Fruit fly (Drosophila melanogaster) whole organism, embryonic: ENCODE results near the gene CG45099.

ENCODE experiments used
- ATbp ChIP-seq: fragments of 200-800 bp; sonication (Bioruptor generic); optimal IDR thresholded peaks from 2 replicates; lab custom pipeline; 2017; ENCODE audit warnings: missing biosample characterization, mild to moderate bottlenecking, missing genetic modification characterization, missing genetic modification reagents
- Aef1 ChIP-seq: fragments of 200-800 bp; sonication (Bioruptor generic); IDR thresholded peaks from 3 replicates; pipeline ENCODE4 v1.3.6; 2022; ENCODE audit warnings: missing biosample characterization, missing genetic modification characterization
- Antp ChIP-seq: fragments of 200-800 bp; sonication (Bioruptor generic); optimal IDR thresholded peaks from 3 replicates; lab custom pipeline; 2016; ENCODE audit warnings: missing biosample characterization, missing genetic modification characterization
- B-H1 ChIP-seq: fragments of 200-800 bp; sonication (Bioruptor generic); IDR thresholded peaks from 3 replicates; pipeline ENCODE4 v1.3.6; 2022; ENCODE audit warnings: missing biosample characterization, missing genetic modification characterization
- BtbVII ChIP-seq: fragments of 200-800 bp; sonication (Bioruptor generic); optimal IDR thresholded peaks from 3 replicates; lab custom pipeline; 2017; ENCODE audit warnings: missing biosample characterization, mild to moderate bottlenecking, missing genetic modification characterization
- Bteb2 ChIP-seq: fragments of 200-800 bp; sonication (Bioruptor generic); optimal IDR thresholded peaks from 2 replicates; lab custom pipeline; 2016; ENCODE audit warnings: missing biosample characterization, missing genetic modification characterization
- CG10267 ChIP-seq: fragments of 200-800 bp; sonication (Bioruptor generic); optimal IDR thresholded peaks from 2 replicates; lab custom pipeline; 2018; ENCODE audit warnings: missing biosample characterization, mild to moderate bottlenecking, missing genetic modification characterization, moderate library complexity
- CG10979 ChIP-seq: fragments of 200-800 bp; sonication (Bioruptor generic); optimal IDR thresholded peaks from 2 replicates; lab custom pipeline; 2018; ENCODE audit warnings: missing biosample characterization, mild to moderate bottlenecking, missing genetic modification characterization, moderate library complexity
- CG12155 ChIP-seq: fragments of 200-800 bp; sonication (Bioruptor generic); optimal IDR thresholded peaks from 3 replicates; lab custom pipeline; 2016; ENCODE audit warnings: missing biosample characterization, missing genetic modification characterization
- CG1233 ChIP-seq: fragments of 200-800 bp; sonication (Bioruptor generic); optimal IDR thresholded peaks from 4 replicates; lab custom pipeline; 2018; ENCODE audit warnings: missing biosample characterization, mild to moderate bottlenecking, missing genetic modification characterization
- CG15011 ChIP-seq: fragments of 200-800 bp; sonication (Bioruptor generic); optimal IDR thresholded peaks from 3 replicates; lab custom pipeline; 2018; ENCODE audit warnings: missing biosample characterization, mild to moderate bottlenecking, missing genetic modification characterization
- CG15514 ChIP-seq: fragments of 200-800 bp; sonication (Bioruptor generic); optimal IDR thresholded peaks from 3 replicates; lab custom pipeline; 2017; ENCODE audit warnings: missing biosample characterization, missing genetic modification characterization, mild to moderate bottlenecking, moderate library complexity, missing genetic modification reagents
- CG17802 ChIP-seq: fragments of 200-800 bp; sonication (Bioruptor generic); optimal IDR thresholded peaks from 2 replicates; lab custom pipeline; 2018; ENCODE audit warnings: missing biosample characterization, mild to moderate bottlenecking, missing genetic modification characterization, moderate library complexity
- CG2712 ChIP-seq: fragments of 200-800 bp; optimal IDR thresholded peaks from 3 replicates; lab custom pipeline; 2019; ENCODE audit warnings: missing biosample characterization, mild to moderate bottlenecking, missing genetic modification characterization, moderate library complexity
- CG4328 ChIP-seq: fragments of 200-800 bp; sonication (Bioruptor generic); optimal IDR thresholded peaks from 3 replicates; lab custom pipeline; 2017; ENCODE audit warnings: missing biosample characterization, missing genetic modification reagents, missing genetic modification characterization
- CG7556 ChIP-seq: fragments of 200-800 bp; sonication (Bioruptor generic); optimal IDR thresholded peaks from 2 replicates; lab custom pipeline; 2017; ENCODE audit warnings: missing biosample characterization, mild to moderate bottlenecking, missing genetic modification characterization
- CG8290 ChIP-seq, 3 experiments: fragments of 200-800 bp; sonication (Bioruptor generic); optimal IDR thresholded peaks; 2 replicates each; lab custom pipeline; 2016 to 2019; ENCODE audit warnings: missing biosample characterization in 3 of 3, missing genetic modification characterization in 3 of 3, mild to moderate bottlenecking in 2 of 3, moderate library complexity in 1 of 3
- CG9437 ChIP-seq: fragments of 200-800 bp; sonication (Bioruptor generic); optimal IDR thresholded peaks from 2 replicates; lab custom pipeline; 2018; ENCODE audit warnings: missing biosample characterization, mild to moderate bottlenecking, missing genetic modification characterization
- Chrac-16 ChIP-seq: fragments of 200-800 bp; sonication (Bioruptor generic); optimal IDR thresholded peaks from 3 replicates; lab custom pipeline; 2016; ENCODE audit warnings: missing biosample characterization, missing genetic modification characterization
- Dek ChIP-seq: fragments of 200-800 bp; sonication (Bioruptor generic); optimal IDR thresholded peaks from 3 replicates; lab custom pipeline; 2019; ENCODE audit warnings: missing biosample characterization, mild to moderate bottlenecking, missing genetic modification characterization, moderate library complexity
- Dll ChIP-seq: fragments of 200-800 bp; sonication (Bioruptor generic); IDR thresholded peaks from 4 replicates; pipeline ENCODE4 v1.3.6; 2022; ENCODE audit warnings: missing biosample characterization, missing genetic modification characterization; ENCODE audit not compliant: partially characterized antibody
- Doc3 ChIP-seq: fragments of 200-800 bp; sonication (Bioruptor generic); IDR thresholded peaks from 3 replicates; pipeline ENCODE4 v1.3.6; 2022; ENCODE audit warnings: missing biosample characterization, missing genetic modification characterization; ENCODE audit not compliant: partially characterized antibody
- HHEX ChIP-seq: fragments of 200-800 bp; sonication (Bioruptor generic); optimal IDR thresholded peaks from 3 replicates; lab custom pipeline; 2017; ENCODE audit warnings: missing biosample characterization, mild to moderate bottlenecking, missing genetic modification characterization, missing genetic modification reagents
- HmgD ChIP-seq: fragments of 200-800 bp; sonication (Bioruptor generic); optimal IDR thresholded peaks from 3 replicates; lab custom pipeline; 2016; ENCODE audit warnings: missing biosample characterization, missing genetic modification characterization
- MESR4 ChIP-seq: fragments of 200-800 bp; sonication (Bioruptor generic); optimal IDR thresholded peaks from 2 replicates; lab custom pipeline; 2018; ENCODE audit warnings: missing biosample characterization, mild to moderate bottlenecking, missing genetic modification characterization, moderate library complexity
- Nf-YB ChIP-seq: fragments of 200-800 bp; sonication (Bioruptor generic); optimal IDR thresholded peaks from 3 replicates; lab custom pipeline; 2019; ENCODE audit warnings: missing biosample characterization, mild to moderate bottlenecking, missing genetic modification characterization, moderate library complexity
- Ravus ChIP-seq: fragments of 200-800 bp; sonication (Bioruptor generic); IDR thresholded peaks from 2 replicates; pipeline ENCODE4 v1.3.6; 2022; ENCODE audit warnings: missing biosample characterization, missing genetic modification characterization
- ap ChIP-seq: fragments of 200-800 bp; sonication (Bioruptor generic); IDR thresholded peaks from 2 replicates; pipeline ENCODE4 v1.3.6; 2022; ENCODE audit warnings: missing biosample characterization, missing genetic modification characterization
- az2 ChIP-seq: fragments of 200-800 bp; sonication (Bioruptor generic); optimal IDR thresholded peaks from 3 replicates; lab custom pipeline; 2016; ENCODE audit warnings: missing biosample characterization, missing genetic modification characterization
- bcd ChIP-seq: fragments of 200-800 bp; sonication (Bioruptor generic); optimal IDR thresholded peaks from 2 replicates; lab custom pipeline; 2017; ENCODE audit warnings: missing biosample characterization, mild to moderate bottlenecking, missing genetic modification characterization
- crol ChIP-seq: fragments of 200-800 bp; sonication (Bioruptor generic); IDR thresholded peaks from 2 replicates; pipeline ENCODE4 v1.3.6; 2022; ENCODE audit warnings: missing biosample characterization, missing genetic modification characterization
- crp ChIP-seq, 2 experiments: fragments of 200-800 bp; sonication (Bioruptor generic); optimal IDR thresholded peaks; 2 replicates in 1 of 2; 3 replicates in 1 of 2; lab custom pipeline; 2017; ENCODE audit warnings: missing biosample characterization in 2 of 2, missing genetic modification characterization in 2 of 2, mild to moderate bottlenecking in 1 of 2, moderate library complexity in 1 of 2
- dati ChIP-seq: fragments of 200-800 bp; sonication (Bioruptor generic); IDR thresholded peaks from 2 replicates; pipeline ENCODE4 v1.3.6; 2022; ENCODE audit warnings: missing biosample characterization, missing genetic modification characterization
- dmrt99B ChIP-seq: fragments of 200-800 bp; sonication (Bioruptor generic); optimal IDR thresholded peaks from 2 replicates; lab custom pipeline; 2018; ENCODE audit warnings: missing biosample characterization, mild to moderate bottlenecking, missing genetic modification characterization, moderate library complexity
- eve ChIP-seq, 2 experiments: fragments of >200 bp; optimal IDR thresholded peaks; 2 replicates each; lab custom pipeline; 2017; ENCODE audit warnings: missing biosample characterization in 2 of 2, missing genetic modification characterization in 2 of 2
- gro ChIP-seq: fragments of 200-800 bp; sonication (Bioruptor generic); optimal IDR thresholded peaks from 2 replicates; lab custom pipeline; 2016; ENCODE audit warnings: missing biosample characterization, missing genetic modification characterization
- hbn ChIP-seq: fragments of 200-800 bp; sonication (Bioruptor generic); IDR thresholded peaks from 2 replicates; pipeline ENCODE4 v1.3.6; 2022; ENCODE audit warnings: missing biosample characterization, missing genetic modification characterization; ENCODE audit not compliant: partially characterized antibody
- her ChIP-seq: fragments of 200-800 bp; sonication (Bioruptor generic); optimal IDR thresholded peaks from 2 replicates; lab custom pipeline; 2016; ENCODE audit warnings: missing biosample characterization, missing genetic modification characterization
- jigr1 ChIP-seq: fragments of 200-800 bp; sonication (Bioruptor generic); IDR thresholded peaks from 3 replicates; pipeline ENCODE4 v1.3.6; 2022; ENCODE audit warnings: missing biosample characterization, missing genetic modification characterization
- kni ChIP-seq: fragments of 200-800 bp; sonication (Bioruptor generic); optimal IDR thresholded peaks from 3 replicates; lab custom pipeline; 2017; ENCODE audit warnings: mild to moderate bottlenecking, missing biosample characterization, missing genetic modification reagents, missing genetic modification characterization
- odd ChIP-seq: fragments of 200-800 bp; sonication (Bioruptor generic); optimal IDR thresholded peaks from 2 replicates; lab custom pipeline; 2017; ENCODE audit warnings: missing biosample characterization, mild to moderate bottlenecking, missing genetic modification characterization
- row ChIP-seq: fragments of 200-800 bp; sonication (Bioruptor generic); IDR thresholded peaks from 3 replicates; pipeline ENCODE4 v1.3.6; 2022; ENCODE audit warnings: missing biosample characterization, missing genetic modification characterization
- sc ChIP-seq, 3 experiments: fragments of >200 bp in 2 of 3; fragments of 200-800 bp in 1 of 3; sonication (Bioruptor generic) in 1 of 3; optimal IDR thresholded peaks; 2 replicates in 2 of 3; 3 replicates in 1 of 3; lab custom pipeline; 2017; ENCODE audit warnings: mild to moderate bottlenecking in 1 of 3, missing biosample characterization in 1 of 3, missing genetic modification characterization in 1 of 3, missing genetic modification reagents in 1 of 3
- sens ChIP-seq: fragments of 200-800 bp; sonication (Bioruptor generic); peaks from one replicate; lab custom pipeline; 2016; ENCODE audit warnings: missing biosample characterization, missing genetic modification characterization
- sima ChIP-seq: fragments of 200-800 bp; sonication (Bioruptor generic); optimal IDR thresholded peaks from 2 replicates; lab custom pipeline; 2016; ENCODE audit warnings: missing biosample characterization, missing genetic modification characterization
- slbo ChIP-seq: fragments of 200-800 bp; sonication (Bioruptor generic); IDR thresholded peaks from 2 replicates; pipeline ENCODE4 v1.3.6; 2022; ENCODE audit warnings: missing biosample characterization, missing genetic modification characterization
- tgo ChIP-seq: fragments of 200-800 bp; sonication (Bioruptor generic); IDR thresholded peaks from 3 replicates; pipeline ENCODE4 v1.3.6; 2022; ENCODE audit warnings: missing biosample characterization, missing genetic modification characterization
- toy ChIP-seq: fragments of 200-800 bp; sonication (Bioruptor generic); IDR thresholded peaks from 2 replicates; pipeline ENCODE4 v1.3.6; 2022; ENCODE audit warnings: missing biosample characterization, missing genetic modification characterization
- trem ChIP-seq: fragments of 200-800 bp; optimal IDR thresholded peaks from 3 replicates; lab custom pipeline; 2019; ENCODE audit warnings: missing biosample characterization, mild to moderate bottlenecking, missing genetic modification characterization, moderate library complexity
- unc-4 ChIP-seq: fragments of 200-800 bp; sonication (Bioruptor generic); IDR thresholded peaks from 2 replicates; pipeline ENCODE4 v1.3.6; 2022; ENCODE audit warnings: missing biosample characterization, missing genetic modification characterization; ENCODE audit not compliant: partially characterized antibody

The CG45099 gene

DNA sequence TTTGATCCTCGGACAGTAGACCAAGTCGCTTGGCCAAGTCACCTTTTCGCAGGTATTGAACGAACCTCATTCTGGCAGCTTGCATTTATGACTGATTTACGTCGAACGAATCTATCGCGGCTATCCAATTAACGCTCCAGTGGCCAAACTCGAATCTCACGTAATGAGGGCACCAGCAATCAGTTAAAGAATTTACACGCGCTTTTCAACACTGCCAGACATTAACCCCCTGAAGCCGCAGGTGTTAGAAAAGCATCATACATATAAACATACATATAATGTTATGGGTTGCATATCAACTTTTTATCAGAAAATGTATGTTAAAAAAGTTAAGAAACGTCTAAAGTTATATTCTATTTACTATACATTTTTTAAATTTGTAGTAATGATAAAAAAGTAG lies 8.8 kb downstream of the CG45099 start, which contains the start of gene CG6028 (continued):
- no peak for TF ChIP-seq crol (GFP tag; lab: Robert Waterston, UW)
- peak; percentile 4 for TF ChIP-seq CG1233 (GFP tag; lab: Kevin White, UChicago)
- TF ChIP-seq sima (GFP tag; lab: Kevin White, UChicago) = no peak
- TF ChIP-seq CG8290 (GFP tag; optimal IDR thresholded peaks at IDR 0.05; lab: Kevin White, UChicago) = no peak
- TF ChIP-seq CG8290 (tag; optimal IDR thresholded peaks at IDR 0.05; lab: Kevin White, UChicago) = peak in 1 of 2 experiments; percentile 70
- no peak for TF ChIP-seq toy
- no peak for TF ChIP-seq ATbp (GFP tag; lab: Kevin White, UChicago)
- TF ChIP-seq Chrac-16 (GFP tag; lab: Kevin White, UChicago) = no peak
- TF ChIP-seq Antp = peak; percentile 33
- TF ChIP-seq Dek (tag; lab: Kevin White, UChicago) = no peak
- TF ChIP-seq her (GFP tag; lab: Kevin White, UChicago) = peak; percentile 9
- TF ChIP-seq CG4328 (GFP tag; lab: Kevin White, UChicago) = no peak
- no peak for TF ChIP-seq CG10979
- no peak for TF ChIP-seq Ravus
- peak; percentile 40; the same call in 1 of the 3 replicates for TF ChIP-seq Doc3 (GFP tag; lab: Robert Waterston, UW)
- TF ChIP-seq tgo (GFP tag; lab: Robert Waterston, UW) = no peak
- TF ChIP-seq CG12155 = peak; percentile 24
- no peak for TF ChIP-seq HHEX (GFP tag; lab: Kevin White, UChicago)
- peak; percentile 26 for TF ChIP-seq kni (GFP tag; lab: Kevin White, UChicago)
- TF ChIP-seq crp (GFP tag; optimal IDR thresholded peaks at IDR 0.05; lab: Kevin White, UChicago) = peak in 1 of 2 experiments; percentile 13
- TF ChIP-seq B-H1 (GFP tag; lab: Robert Waterston, UW) = no peak
- TF ChIP-seq CG10267 (tag; lab: Kevin White, UChicago) = peak; percentile 85
- TF ChIP-seq CG9437 (GFP tag; lab: Kevin White, UChicago) = peak; percentile 94
- no peak for TF ChIP-seq dmrt99B
- TF ChIP-seq Bteb2 (GFP tag; lab: Kevin White, UChicago) = no peak
- TF ChIP-seq eve (GFP tag; optimal IDR thresholded peaks at IDR 0.05; lab: Kevin White, UChicago) = no peak
- TF ChIP-seq BtbVII (GFP tag; lab: Kevin White, UChicago) = no peak
- no peak for TF ChIP-seq hbn (GFP tag; lab: Robert Waterston, UW)
- no peak for TF ChIP-seq ap (GFP tag; lab: Robert Waterston, UW)
- no peak for TF ChIP-seq Nf-YB (GFP tag; lab: Kevin White, UChicago)
- TF ChIP-seq bcd (GFP tag; lab: Kevin White, UChicago) = no peak
- peak; percentile 18 for TF ChIP-seq az2 (GFP tag; lab: Kevin White, UChicago)
- TF ChIP-seq Aef1 (GFP tag; lab: Robert Waterston, UW) = no peak
- no peak for TF ChIP-seq odd (GFP tag; lab: Kevin White, UChicago)
- no peak for TF ChIP-seq jigr1 (GFP tag; lab: Robert Waterston, UW)
- TF ChIP-seq unc-4 (GFP tag; lab: Robert Waterston, UW) = peak; percentile 20
- peak; percentile 68 for TF ChIP-seq row (GFP tag; lab: Robert Waterston, UW)
- peak; percentile 6 for TF ChIP-seq CG7556 (GFP tag; lab: Kevin White, UChicago)
- TF ChIP-seq gro (GFP tag; lab: Kevin White, UChicago) = peak; percentile 43
- TF ChIP-seq CG15514 (GFP tag; lab: Kevin White, UChicago) = peak; percentile 27
- peak; percentile 2 for TF ChIP-seq trem (tag; lab: Kevin White, UChicago)
- TF ChIP-seq slbo (GFP tag; lab: Robert Waterston, UW) = peak; percentile 61; the same call in 1 of the 2 replicates
- no peak for TF ChIP-seq dati (GFP tag; lab: Robert Waterston, UW)
- no peak for TF ChIP-seq CG15011 (GFP tag; lab: Kevin White, UChicago)
- no peak for TF ChIP-seq HmgD
- TF ChIP-seq CG17802 (tag; lab: Kevin White, UChicago) = no peak
- no peak for TF ChIP-seq sc (optimal IDR thresholded peaks at IDR 0.05; lab: Kevin White, UChicago)
- TF ChIP-seq sc (GFP tag; optimal IDR thresholded peaks at IDR 0.05; lab: Kevin White, UChicago) = no peak
- TF ChIP-seq sens (GFP tag; lab: Kevin White, UChicago) = peak; percentile 78
- peak; percentile 37 for TF ChIP-seq CG2712
- peak; percentile 29; the same call in 2 of the 4 replicates for TF ChIP-seq Dll (GFP tag; lab: Robert Waterston, UW)
- TF ChIP-seq MESR4 (GFP tag; lab: Kevin White, UChicago) = peak; percentile 41
